Worm (Caenorhabditis elegans) whole organism, L4 larva: Measurements from ENCODE around the gene exl-1.

Experiments used
- D1046.2 ChIP-seq: fragments of 200-800 bp; sonication (Bioruptor generic); IDR thresholded peaks from 2 replicates; pipeline ENCODE4 v1.3.6; 2022; ENCODE audit warnings: missing genetic modification characterization, missing compliant biosample characterization
- R02D3.7 ChIP-seq: fragments of 150-350 bp; sonication (generic microtip); optimal IDR thresholded peaks from 3 replicates; lab custom pipeline; 2014; ENCODE audit warnings: missing biosample characterization, missing genetic modification characterization
- T20F7.1 ChIP-seq: fragments of 200-800 bp; sonication (Bioruptor generic); optimal IDR thresholded peaks from 2 replicates; lab custom pipeline; 2018; ENCODE audit warnings: mild to moderate bottlenecking, missing genetic modification characterization, missing compliant biosample characterization
- Y75B8A.6 ChIP-seq: fragments of 200-800 bp; sonication (Bioruptor generic); IDR thresholded peaks from 2 replicates; pipeline ENCODE4 v1.3.6; 2022; ENCODE audit warnings: missing genetic modification reagents, missing genetic modification characterization, missing compliant biosample characterization
- ZK337.2 ChIP-seq: fragments of 200-800 bp; sonication (Bioruptor generic); IDR thresholded peaks from 2 replicates; pipeline ENCODE4 v1.3.6; 2022; ENCODE audit warnings: missing genetic modification reagents, missing genetic modification characterization, missing compliant biosample characterization
- ZK546.5 ChIP-seq, 2 experiments: sonication (generic microtip); optimal IDR thresholded peaks; 2 replicates each; lab custom pipeline; 2017; ENCODE audit warnings: missing biosample characterization in 2 of 2, missing genetic modification characterization in 2 of 2
- aha-1 ChIP-seq: fragments of 150-350 bp; peaks from one replicate; lab custom pipeline; 2014; ENCODE audit warnings: missing biosample characterization, missing genetic modification characterization
- aly-2 ChIP-seq: sonication (generic microtip); optimal IDR thresholded peaks from 2 replicates; lab custom pipeline; 2018; ENCODE audit warnings: missing biosample characterization, missing genetic modification characterization
- ama-1 ChIP-seq: fragments of 150-350 bp; optimal IDR thresholded peaks from 2 replicates; lab custom pipeline; 2014; ENCODE audit warnings: inconsistent platforms, mixed read lengths
- arid-1 ChIP-seq: fragments of 200-800 bp; sonication (Bioruptor generic); conservative IDR thresholded peaks from 2 replicates; pipeline ENCODE4 v1.3.6; 2022; ENCODE audit warnings: missing genetic modification reagents, missing genetic modification characterization, missing compliant biosample characterization
- cey-2 ChIP-seq: sonication (generic microtip); optimal IDR thresholded peaks from 3 replicates; lab custom pipeline; 2017; ENCODE audit warnings: missing genetic modification characterization, mild to moderate bottlenecking, missing compliant biosample characterization, antibody characterized with exemption, borderline replicate concordance; ENCODE audit not compliant: insufficient read depth
- daf-12 ChIP-seq: fragments of 150-350 bp; optimal IDR thresholded peaks from 2 replicates; lab custom pipeline; 2014; ENCODE audit warnings: missing biosample characterization, missing genetic modification reagents, missing genetic modification characterization
- daf-8 ChIP-seq: fragments of 200-800 bp; sonication (Bioruptor generic); IDR thresholded peaks from 2 replicates; pipeline ENCODE4 v1.3.6; 2022; ENCODE audit warnings: missing genetic modification characterization, missing compliant biosample characterization
- dmd-8 ChIP-seq: fragments of 200-800 bp; sonication (Bioruptor generic); IDR thresholded peaks from 2 replicates; pipeline ENCODE4 v1.3.6; 2022; ENCODE audit warnings: missing genetic modification characterization, missing compliant biosample characterization
- dmd-9 ChIP-seq: fragments of 200-800 bp; sonication (Bioruptor generic); IDR thresholded peaks from 2 replicates; pipeline ENCODE4 v1.3.6; 2022; ENCODE audit warnings: missing genetic modification reagents, missing genetic modification characterization, missing compliant biosample characterization
- fkh-10 ChIP-seq: fragments of 150-350 bp; optimal IDR thresholded peaks from 2 replicates; lab custom pipeline; 2014; ENCODE audit warnings: missing biosample characterization, missing genetic modification reagents, missing genetic modification characterization
- gei-8 ChIP-seq: fragments of 200-800 bp; sonication (Bioruptor generic); optimal IDR thresholded peaks from 2 replicates; lab custom pipeline; 2018; ENCODE audit warnings: mild to moderate bottlenecking, missing genetic modification characterization, missing compliant biosample characterization
- hif-1 ChIP-seq, 2 experiments: sonication (generic microtip); optimal IDR thresholded peaks; 2 replicates each; lab custom pipeline; 2016 to 2017; ENCODE audit warnings: missing compliant biosample characterization in 2 of 2, missing genetic modification characterization in 2 of 2, missing genetic modification reagents in 2 of 2, missing genotype in 2 of 2, mild to moderate bottlenecking in 1 of 2
- hlh-30 ChIP-seq: sonication (generic microtip); optimal IDR thresholded peaks from 2 replicates; lab custom pipeline; 2017; ENCODE audit warnings: antibody characterized with exemption, mild to moderate bottlenecking, missing genetic modification characterization, missing compliant biosample characterization; ENCODE audit not compliant: insufficient read depth
- hmg-1.1 ChIP-seq: fragments of 200-800 bp; sonication (Bioruptor generic); IDR thresholded peaks from 2 replicates; pipeline ENCODE4 v1.3.6; 2022; ENCODE audit warnings: missing genetic modification reagents, missing genetic modification characterization, missing compliant biosample characterization
- jun-1 ChIP-seq: fragments of 150-350 bp; optimal IDR thresholded peaks from 2 replicates; lab custom pipeline; 2014; ENCODE audit warnings: missing biosample characterization, missing genetic modification reagents, missing genetic modification characterization
- lim-7 ChIP-seq: fragments of 200-800 bp; sonication (Bioruptor generic); IDR thresholded peaks from 2 replicates; pipeline ENCODE4 v1.3.6; 2022; ENCODE audit warnings: missing genetic modification characterization, missing compliant biosample characterization
- lin-1 ChIP-seq: fragments of 200-800 bp; sonication (Bioruptor generic); IDR thresholded peaks from 2 replicates; pipeline ENCODE4 v1.3.6; 2022; ENCODE audit warnings: missing genetic modification reagents, missing genetic modification characterization, missing compliant biosample characterization
- lin-15B ChIP-seq: fragments of 150-350 bp; sonication (generic microtip); optimal IDR thresholded peaks from 3 replicates; lab custom pipeline; 2014; ENCODE audit warnings: missing biosample characterization, missing genetic modification characterization
- lin-29 ChIP-seq: fragments of 200-800 bp; sonication (Bioruptor generic); IDR thresholded peaks from 2 replicates; pipeline ENCODE4 v1.3.6; 2022; ENCODE audit warnings: missing genetic modification reagents, missing genetic modification characterization, missing compliant biosample characterization
- lir-3 ChIP-seq: sonication (generic microtip); optimal IDR thresholded peaks from 2 replicates; lab custom pipeline; 2016; ENCODE audit warnings: mild to moderate bottlenecking, missing genetic modification characterization, missing compliant biosample characterization
- lsy-2 ChIP-seq, 2 experiments: fragments of 150-350 bp in 1 of 2; sonication (generic microtip) in 1 of 2; optimal IDR thresholded peaks; 2 replicates each; lab custom pipeline; 2014 to 2017; ENCODE audit warnings: missing biosample characterization in 2 of 2, missing genetic modification characterization in 2 of 2
- madf-5 ChIP-seq, 2 experiments: fragments of 200-800 bp; sonication (Bioruptor generic); IDR thresholded peaks; 2 replicates each; pipeline ENCODE4 v1.3.6; 2022; ENCODE audit warnings: missing compliant biosample characterization in 2 of 2, missing genetic modification characterization in 2 of 2
- mdt-29 ChIP-seq: fragments of 200-800 bp; sonication (Bioruptor generic); IDR thresholded peaks from 2 replicates; pipeline ENCODE4 v1.3.6; 2022; ENCODE audit warnings: missing genetic modification reagents, missing genetic modification characterization, missing compliant biosample characterization
- mes-2 ChIP-seq: sonication (generic microtip); optimal IDR thresholded peaks from 2 replicates; lab custom pipeline; 2016; ENCODE audit warnings: missing genotype, mild to moderate bottlenecking, missing genetic modification characterization, missing compliant biosample characterization; ENCODE audit not compliant: poor library complexity, severe bottlenecking
- mxl-3 ChIP-seq: fragments of 200-800 bp; sonication (Bioruptor generic); optimal IDR thresholded peaks from 2 replicates; lab custom pipeline; 2018; ENCODE audit warnings: mild to moderate bottlenecking, missing genetic modification characterization, missing compliant biosample characterization
- nhr-10 ChIP-seq: fragments of 150-350 bp; optimal IDR thresholded peaks from 2 replicates; lab custom pipeline; 2014; ENCODE audit warnings: missing biosample characterization, missing genetic modification characterization
- nhr-102 ChIP-seq: sonication (generic microtip); optimal IDR thresholded peaks from 2 replicates; lab custom pipeline; 2016; ENCODE audit warnings: mild to moderate bottlenecking, missing genetic modification characterization, moderate library complexity, missing compliant biosample characterization
- nhr-11 ChIP-seq: fragments of 150-350 bp; optimal IDR thresholded peaks from 2 replicates; lab custom pipeline; 2014; ENCODE audit warnings: missing biosample characterization, missing genetic modification characterization
- nhr-25 ChIP-seq: sonication (generic microtip); optimal IDR thresholded peaks from 2 replicates; lab custom pipeline; 2017; ENCODE audit warnings: missing genetic modification characterization, mild to moderate bottlenecking, missing compliant biosample characterization, antibody characterized with exemption, moderate library complexity, borderline replicate concordance; ENCODE audit not compliant: insufficient read depth
- nhr-6 ChIP-seq: fragments of 150-350 bp; optimal IDR thresholded peaks from 2 replicates; lab custom pipeline; 2014; ENCODE audit warnings: missing biosample characterization, missing genetic modification characterization
- nhr-77 ChIP-seq: fragments of 150-350 bp; optimal IDR thresholded peaks from 2 replicates; lab custom pipeline; 2014; ENCODE audit warnings: missing biosample characterization, missing genetic modification characterization
- pha-4 ChIP-seq, 2 experiments: fragments of 150-350 bp in 1 of 2; fragments of 200-800 bp in 1 of 2; sonication (Bioruptor generic) in 1 of 2; IDR thresholded peaks in 1 of 2; optimal IDR thresholded peaks in 1 of 2; 2 replicates each; pipeline versions ENCODE4 v1.3.6 to Lab custom; 2014 to 2022; ENCODE audit warnings: missing genetic modification characterization in 2 of 2, missing genetic modification reagents in 2 of 2, missing biosample characterization in 1 of 2, missing compliant biosample characterization in 1 of 2
- php-3 ChIP-seq: fragments of 200-800 bp; sonication (Bioruptor generic); IDR thresholded peaks from 2 replicates; pipeline ENCODE4 v1.3.6; 2022; ENCODE audit warnings: missing genetic modification reagents, missing genetic modification characterization, missing compliant biosample characterization
- pqm-1 ChIP-seq: sonication (generic microtip); optimal IDR thresholded peaks from 2 replicates; lab custom pipeline; 2017; ENCODE audit warnings: missing biosample characterization, missing genetic modification characterization
- rbr-2 ChIP-seq: sonication (generic microtip); optimal IDR thresholded peaks from 2 replicates; lab custom pipeline; 2016; ENCODE audit warnings: missing genotype, missing genetic modification characterization, missing compliant biosample characterization
- saeg-2 ChIP-seq: fragments of 200-800 bp; sonication (Bioruptor generic); IDR thresholded peaks from 2 replicates; pipeline ENCODE4 v1.3.6; 2022; ENCODE audit warnings: missing genetic modification reagents, missing genetic modification characterization, missing compliant biosample characterization
- set-16 ChIP-seq: fragments of 200-800 bp; sonication (Bioruptor generic); IDR thresholded peaks from 2 replicates; pipeline ENCODE4 v1.3.6; 2022; ENCODE audit warnings: missing genetic modification reagents, missing genetic modification characterization, missing compliant biosample characterization
- skn-1 ChIP-seq: fragments of 150-350 bp; optimal IDR thresholded peaks from 2 replicates; lab custom pipeline; 2014; ENCODE audit warnings: missing biosample characterization, missing genetic modification characterization
- snpc-4 ChIP-seq: fragments of 150-350 bp; optimal IDR thresholded peaks from 2 replicates; lab custom pipeline; 2014; ENCODE audit warnings: missing biosample characterization, missing genetic modification characterization
- tra-1 ChIP-seq: fragments of 200-800 bp; sonication (Bioruptor generic); IDR thresholded peaks from 2 replicates; pipeline ENCODE4 v1.3.6; 2022; ENCODE audit warnings: missing genetic modification reagents, missing genetic modification characterization, missing compliant biosample characterization
- unc-130 ChIP-seq: sonication (generic microtip); optimal IDR thresholded peaks from 2 replicates; lab custom pipeline; 2016; ENCODE audit warnings: missing genetic modification reagents, missing genetic modification characterization, missing compliant biosample characterization
- zag-1 ChIP-seq: fragments of 150-350 bp; optimal IDR thresholded peaks from 2 replicates; lab custom pipeline; 2014; ENCODE audit warnings: missing biosample characterization, missing genetic modification characterization
- zfp-3 ChIP-seq: fragments of 200-800 bp; sonication (Bioruptor generic); conservative IDR thresholded peaks from 2 replicates; pipeline ENCODE4 v1.3.6; 2022; ENCODE audit warnings: missing genetic modification reagents, missing genetic modification characterization, missing compliant biosample characterization
- ztf-7 ChIP-seq: fragments of 150-350 bp; optimal IDR thresholded peaks from 2 replicates; lab custom pipeline; 2014; ENCODE audit warnings: missing biosample characterization, missing genetic modification characterization

Gene exl-1

ce11 chrII:14390036-14390763, 23.1 kb downstream of the exl-1 start, which contains the start of the genes kbp-3 and nurf-1 (continued):
- TF ChIP-seq cey-2 (tag; lab: Kevin White, UChicago): no peak
- no peak for TF ChIP-seq T20F7.1 (GFP tag; lab: Kevin White, UChicago)
- TF ChIP-seq lir-3: no peak
- TF ChIP-seq nhr-11 (tag; lab: Kevin White, UChicago): peak; percentile 45
- TF ChIP-seq nhr-77 (tag; lab: Kevin White, UChicago): peak; percentile 45
- TF ChIP-seq arid-1 (GFP tag; lab: Robert Waterston, UW): no peak
- no peak for TF ChIP-seq gei-8 (GFP tag; lab: Kevin White, UChicago)
- no peak for TF ChIP-seq lin-15B (tag; lab: Kevin White, UChicago)
- no peak for TF ChIP-seq aly-2
- TF ChIP-seq rbr-2 (tag; lab: Kevin White, UChicago): peak; percentile 33
- peak; percentile 94 for TF ChIP-seq aha-1
- peak in 1 of 2 experiments; percentile 41 for TF ChIP-seq hif-1 (tag; optimal IDR thresholded peaks at IDR 0.05; lab: Kevin White, UChicago)
- TF ChIP-seq lsy-2 (tag; optimal IDR thresholded peaks at IDR 0.05; lab: Kevin White, UChicago): peak in 1 of 2 experiments; percentile 76
- TF ChIP-seq hlh-30 (tag; lab: Kevin White, UChicago): peak; percentile 61
- no peak for TF ChIP-seq set-16 (GFP tag; lab: Robert Waterston, UW)
- peak; percentile 72 for TF ChIP-seq nhr-6
- TF ChIP-seq ama-1 (lab: Kevin White, UChicago): no peak
- no peak for TF ChIP-seq ztf-7 (tag; lab: Kevin White, UChicago)
- no peak for TF ChIP-seq nhr-10
- peak; percentile 44; the same call in 1 of the 2 replicates for TF ChIP-seq hmg-1.1 (GFP tag; lab: Robert Waterston, UW)
- no peak for TF ChIP-seq ZK337.2 (GFP tag; lab: Robert Waterston, UW)
- no peak for TF ChIP-seq saeg-2 (GFP tag; lab: Robert Waterston, UW)
- TF ChIP-seq pqm-1 (tag; lab: Kevin White, UChicago): no peak
- TF ChIP-seq lim-7 (GFP tag; lab: Robert Waterston, UW): no peak
- TF ChIP-seq mdt-29 (GFP tag; lab: Robert Waterston, UW): no peak
- no peak for TF ChIP-seq lin-29 (GFP tag; lab: Robert Waterston, UW)
- TF ChIP-seq nhr-102 (tag; lab: Kevin White, UChicago): no peak
- no peak for TF ChIP-seq unc-130
- TF ChIP-seq mxl-3: no peak
- peak; percentile 95 for TF ChIP-seq mes-2 (tag; lab: Kevin White, UChicago)
- no peak for TF ChIP-seq nhr-25 (tag; lab: Kevin White, UChicago)
- no peak for TF ChIP-seq skn-1 (tag; lab: Kevin White, UChicago)
- no peak for TF ChIP-seq pha-4 (GFP tag; IDR thresholded peaks at IDR 0.05; lab: Robert Waterston, UW)
- no peak for TF ChIP-seq pha-4 (tag; optimal IDR thresholded peaks at IDR 0.05; lab: Kevin White, UChicago)
- no peak for TF ChIP-seq ZK546.5 (tag; optimal IDR thresholded peaks at IDR 0.05; lab: Kevin White, UChicago)
- TF ChIP-seq Y75B8A.6: no peak
- peak; percentile 25 for TF ChIP-seq fkh-10 (GFP tag; lab: Kevin White, UChicago)
- no peak for TF ChIP-seq snpc-4 (tag; lab: Kevin White, UChicago)
- no peak for TF ChIP-seq dmd-9
- no peak for TF ChIP-seq lin-1 (GFP tag; lab: Robert Waterston, UW)
- no peak for TF ChIP-seq D1046.2
- TF ChIP-seq madf-5 (GFP tag; IDR thresholded peaks at IDR 0.05; lab: Robert Waterston, UW): no peak
- no peak for TF ChIP-seq daf-8 (GFP tag; lab: Robert Waterston, UW)
- no peak for TF ChIP-seq zfp-3
- TF ChIP-seq php-3 (GFP tag; lab: Robert Waterston, UW): no peak
- no peak for TF ChIP-seq dmd-8 (GFP tag; lab: Robert Waterston, UW)
- TF ChIP-seq jun-1 (tag; lab: Kevin White, UChicago): no peak
- no peak for TF ChIP-seq tra-1
- no peak for TF ChIP-seq zag-1 (tag; lab: Kevin White, UChicago)
- no peak for TF ChIP-seq R02D3.7 (tag; lab: Kevin White, UChicago)
- no peak for TF ChIP-seq daf-12 (tag; lab: Kevin White, UChicago)
